Fruit fly (Drosophila melanogaster): ENCODE results near the gene Dph2.

The Dph2 gene

DNA sequence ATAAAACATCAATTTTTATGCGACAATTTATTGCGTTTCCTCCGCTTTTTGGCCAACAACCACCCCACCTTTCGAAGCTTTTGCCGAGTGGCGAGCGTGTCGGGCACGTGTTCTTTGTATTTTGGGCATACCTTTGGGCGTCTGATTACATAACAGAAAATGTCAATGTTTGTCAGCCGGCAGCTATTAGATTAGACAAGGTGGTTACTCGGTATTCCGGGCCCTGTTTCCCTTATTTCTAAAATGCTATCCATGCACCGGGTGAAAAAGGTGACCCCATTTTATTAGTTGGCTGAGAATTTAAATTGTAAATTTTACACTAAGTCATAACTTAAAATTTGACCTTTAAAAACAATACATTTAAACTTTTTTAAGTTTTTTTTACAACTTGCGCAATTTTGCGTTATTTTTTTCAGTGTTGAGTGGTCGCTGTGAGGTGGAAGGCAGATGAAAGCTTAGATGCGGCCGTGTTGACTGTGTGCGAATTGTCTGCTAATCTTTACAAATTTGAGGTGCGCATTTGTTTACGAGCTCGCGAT, 18.8 kb upstream of the Dph2 start (continued):
- TF ChIP-seq prd (optimal IDR thresholded peaks at IDR 0.05) (no peak), prd (GFP tag; IDR thresholded peaks at IDR 0.05) (0 out of 3 replicates have a peak, but pooled peaks have one; percentile 5), Pdp1 (GFP tag; optimal IDR thresholded peaks at IDR 0.05) (peak in 1 of 2 experiments; percentile 73), CG11504 (tag; optimal IDR thresholded peaks at IDR 0.05) (peak; percentile 55), Sox102F (GFP tag; optimal IDR thresholded peaks at IDR 0.05) (peak; percentile 6), CG18599 (GFP tag; optimal IDR thresholded peaks at IDR 0.05) (peak; percentile 79), Deaf1 (tag; optimal IDR thresholded peaks at IDR 0.05) (no peak), BtbVII (GFP tag; optimal IDR thresholded peaks at IDR 0.05) (peak; percentile 2), Mad (GFP tag; optimal IDR thresholded peaks at IDR 0.05) (no peak), CG7372 (GFP tag; IDR thresholded peaks at IDR 0.05) (0 out of 2 replicates have a peak, but pooled peaks have one; percentile 8), Dip2 (GFP tag; IDR thresholded peaks at IDR 0.05) (no peak), MESR4 (GFP tag; optimal IDR thresholded peaks at IDR 0.05) (no peak), caup (GFP tag; optimal IDR thresholded peaks at IDR 0.05; ENCODE audit: severe bottlenecking) (peak; percentile 22), fd64A (GFP tag; optimal IDR thresholded peaks at IDR 0.05) (no peak), ranshi (GFP tag; IDR thresholded peaks at IDR 0.05) (no peak), chif (GFP tag; optimal IDR thresholded peaks at IDR 0.05) (peak in 1 of 2 experiments; percentile 4)

DNA sequence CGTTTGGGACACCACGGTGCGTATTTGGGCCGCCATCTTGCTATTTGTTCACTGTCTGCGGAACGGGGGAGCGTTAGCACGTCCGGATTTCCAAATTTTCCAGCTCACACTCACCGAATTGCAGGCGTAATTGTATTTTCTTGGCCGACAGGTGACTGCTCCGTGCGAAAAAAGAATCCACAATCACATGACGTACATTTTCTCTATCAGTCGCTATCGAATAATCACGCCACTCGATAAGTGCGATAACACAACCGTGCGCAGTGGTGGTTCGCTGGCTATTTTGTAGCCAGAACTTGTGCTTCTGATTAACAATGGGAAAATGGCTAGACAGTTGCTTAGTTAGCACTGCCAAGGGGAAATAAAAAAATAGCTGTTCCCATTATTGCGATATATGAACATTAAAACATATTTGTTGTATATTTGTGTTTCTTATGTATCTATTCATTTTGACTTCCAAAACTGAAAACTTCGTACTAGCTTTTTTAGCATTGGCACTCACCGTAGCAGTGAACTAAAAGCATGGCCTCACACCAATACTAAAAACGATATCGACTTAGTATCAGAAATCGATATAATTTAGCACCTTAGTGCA, 10.2 kb upstream of the Dph2 start, which contains the start of gene VhaPPA1-1:
VhaPPA1-1 (minus strand) TSS at position 225 of the 595 bp plus-strand sequence.
- TF ChIP-seq wor (GFP tag; IDR thresholded peaks at IDR 0.05) = no peak
- no peak for TF ChIP-seq sc (optimal IDR thresholded peaks at IDR 0.05)
- TF ChIP-seq sc (GFP tag; optimal IDR thresholded peaks at IDR 0.05) = no peak
- no peak for TF ChIP-seq Lpt (GFP tag; optimal IDR thresholded peaks at IDR 0.05)
- no peak for TF ChIP-seq Gsc (GFP tag; IDR thresholded peaks at IDR 0.05)
- TF ChIP-seq chinmo (GFP tag; IDR thresholded peaks at IDR 0.05; ENCODE audit: partially characterized antibody) = no peak
- no peak for TF ChIP-seq CG31365 (tag; optimal IDR thresholded peaks at IDR 0.05)
- TF ChIP-seq CG9609 (GFP tag; optimal IDR thresholded peaks at IDR 0.05) = no peak
- 0 out of 2 replicates have a peak, but pooled peaks have one; percentile 14 for TF ChIP-seq Ada2b (GFP tag; IDR thresholded peaks at IDR 0.05)
- TF ChIP-seq Doc3 (GFP tag; IDR thresholded peaks at IDR 0.05; ENCODE audit: partially characterized antibody) = no peak
- TF ChIP-seq grn (GFP tag; optimal IDR thresholded peaks at IDR 0.05) = peak; percentile 5
- 0 out of 3 replicates have a peak, but pooled peaks have one; percentile 38 for TF ChIP-seq ci (GFP tag; IDR thresholded peaks at IDR 0.05)
- no peak for TF ChIP-seq ham (GFP tag; IDR thresholded peaks at IDR 0.05)
- no peak for TF ChIP-seq Bdp1 (GFP tag; optimal IDR thresholded peaks at IDR 0.05)
- TF ChIP-seq CG17829 (tag; optimal IDR thresholded peaks at IDR 0.05) = peak; percentile 65
- TF ChIP-seq Bteb2 (GFP tag; optimal IDR thresholded peaks at IDR 0.05) = no peak
- no peak for TF ChIP-seq D19B (GFP tag; optimal IDR thresholded peaks at IDR 0.05)
- no peak for TF ChIP-seq CG14667 (GFP tag; IDR thresholded peaks at IDR 0.05)
- peak; percentile 58; the same call in 2 of the 3 replicates for TF ChIP-seq CG17361 (GFP tag; IDR thresholded peaks at IDR 0.05)
- no peak for TF ChIP-seq CG10959 (GFP tag; IDR thresholded peaks at IDR 0.05)
- peak; percentile 21 for TF ChIP-seq nom (GFP tag; optimal IDR thresholded peaks at IDR 0.05)
- no peak for TF ChIP-seq CG10462 (GFP tag; optimal IDR thresholded peaks at IDR 0.05)
- TF ChIP-seq CG2202 (tag; optimal IDR thresholded peaks at IDR 0.05) = peak; percentile 2
- peak; percentile 4 for TF ChIP-seq HLHmδ (GFP tag; optimal IDR thresholded peaks at IDR 0.05)
- no peak for TF ChIP-seq B-H2 (GFP tag; optimal IDR thresholded peaks at IDR 0.05)
- no peak for TF ChIP-seq CG17802 (tag; optimal IDR thresholded peaks at IDR 0.05)
- no peak for TF ChIP-seq HLH54F (GFP tag; optimal IDR thresholded peaks at IDR 0.05)
- 0 out of 2 replicates have a peak, but pooled peaks have one; percentile 45 for TF ChIP-seq CG31441 (GFP tag; IDR thresholded peaks at IDR 0.05)
- no peak for TF ChIP-seq Taf1 (GFP tag; IDR thresholded peaks at IDR 0.05)
- no peak for TF ChIP-seq CG1647 (GFP tag; optimal IDR thresholded peaks at IDR 0.05)
- no peak for TF ChIP-seq ftz-f1 (GFP tag; optimal IDR thresholded peaks at IDR 0.05)
- no peak for TF ChIP-seq onecut (GFP tag; IDR thresholded peaks at IDR 0.05)
- TF ChIP-seq HmgZ (tag; optimal IDR thresholded peaks at IDR 0.05) = peak; percentile 42
- TF ChIP-seq CG2129 (GFP tag; IDR thresholded peaks at IDR 0.05; ENCODE audit: partially characterized antibody) = no peak

All from whole organism, embryonic.